Fruit fly (Drosophila melanogaster) whole organism, embryonic: ENCODE data around the gene Sry-alpha.

ENCODE experiments used
- Adf1 ChIP-seq: fragments of 200-800 bp; sonication (Bioruptor generic); IDR thresholded peaks from 2 replicates; pipeline ENCODE4 v1.3.6; 2022; ENCODE audit warnings: missing biosample characterization, missing genetic modification characterization
- CG12104 ChIP-seq: fragments of 200-800 bp; sonication (Bioruptor generic); optimal IDR thresholded peaks from 3 replicates; lab custom pipeline; 2016; ENCODE audit warnings: missing biosample characterization, missing genetic modification characterization
- CG15601 ChIP-seq: fragments of 200-800 bp; sonication (Bioruptor generic); optimal IDR thresholded peaks from 3 replicates; lab custom pipeline; 2019; ENCODE audit warnings: missing biosample characterization, mild to moderate bottlenecking, missing genetic modification characterization, moderate library complexity
- CG1602 ChIP-seq: fragments of 200-800 bp; sonication (Bioruptor generic); optimal IDR thresholded peaks from 3 replicates; lab custom pipeline; 2016; ENCODE audit warnings: missing biosample characterization, missing genetic modification characterization
- CG16813 ChIP-seq: fragments of 200-800 bp; sonication (Bioruptor generic); IDR thresholded peaks from 3 replicates; pipeline ENCODE4 v1.3.6; 2022; ENCODE audit warnings: missing biosample characterization, missing genetic modification characterization; ENCODE audit not compliant: partially characterized antibody
- CG17568 ChIP-seq: fragments of 200-800 bp; sonication (Bioruptor generic); optimal IDR thresholded peaks from 2 replicates; lab custom pipeline; 2018; ENCODE audit warnings: missing biosample characterization, mild to moderate bottlenecking, missing genetic modification characterization, moderate library complexity
- CG18599 ChIP-seq: fragments of 200-800 bp; sonication (Bioruptor generic); optimal IDR thresholded peaks from 3 replicates; lab custom pipeline; 2017; ENCODE audit warnings: missing biosample characterization, missing genetic modification characterization, mild to moderate bottlenecking, moderate library complexity, missing genetic modification reagents
- CG2120 ChIP-seq: fragments of 200-800 bp; sonication (Bioruptor generic); optimal IDR thresholded peaks from 3 replicates; lab custom pipeline; 2016; ENCODE audit warnings: missing biosample characterization, missing genetic modification characterization
- CG33213 ChIP-seq: fragments of 200-800 bp; sonication (Bioruptor generic); optimal IDR thresholded peaks from 3 replicates; lab custom pipeline; 2016; ENCODE audit warnings: missing biosample characterization, missing genetic modification characterization
- CG34224 ChIP-seq: fragments of 200-800 bp; sonication (Bioruptor generic); IDR thresholded peaks from 3 replicates; pipeline ENCODE4 v1.3.6; 2022; ENCODE audit warnings: missing biosample characterization, missing genetic modification characterization; ENCODE audit not compliant: partially characterized antibody
- CG4404 ChIP-seq: fragments of 200-800 bp; sonication (Bioruptor generic); IDR thresholded peaks from 2 replicates; pipeline ENCODE4 v1.3.6; 2022; ENCODE audit warnings: missing biosample characterization, missing genetic modification characterization
- CG7357 ChIP-seq: fragments of 200-800 bp; sonication (Bioruptor generic); IDR thresholded peaks from 3 replicates; pipeline ENCODE4 v1.3.6; 2022; ENCODE audit warnings: missing biosample characterization, missing genetic modification characterization
- CG7786 ChIP-seq: fragments of 200-800 bp; sonication (Bioruptor generic); optimal IDR thresholded peaks from 2 replicates; lab custom pipeline; 2016; ENCODE audit warnings: missing biosample characterization, missing genetic modification characterization
- CG9215 ChIP-seq: fragments of 200-800 bp; sonication (Bioruptor generic); IDR thresholded peaks from 2 replicates; pipeline ENCODE4 v1.3.6; 2022; ENCODE audit warnings: missing biosample characterization, missing genetic modification characterization
- CG9437 ChIP-seq: fragments of 200-800 bp; sonication (Bioruptor generic); optimal IDR thresholded peaks from 2 replicates; lab custom pipeline; 2018; ENCODE audit warnings: missing biosample characterization, mild to moderate bottlenecking, missing genetic modification characterization
- Dbx ChIP-seq: fragments of 200-800 bp; sonication (Bioruptor generic); IDR thresholded peaks from 3 replicates; pipeline ENCODE4 v1.3.6; 2022; ENCODE audit warnings: missing biosample characterization, missing genetic modification characterization
- E2f2 ChIP-seq: fragments of 200-800 bp; sonication (Bioruptor generic); IDR thresholded peaks from 2 replicates; pipeline ENCODE4 v1.3.6; 2022; ENCODE audit warnings: missing biosample characterization, missing genetic modification characterization
- ERR ChIP-seq: fragments of 200-800 bp; sonication (Bioruptor generic); optimal IDR thresholded peaks from 2 replicates; lab custom pipeline; 2016; ENCODE audit warnings: missing biosample characterization, missing genetic modification characterization
- HmgZ ChIP-seq: fragments of 200-800 bp; sonication (Bioruptor generic); optimal IDR thresholded peaks from 2 replicates; lab custom pipeline; 2018; ENCODE audit warnings: missing biosample characterization, mild to moderate bottlenecking, missing genetic modification characterization
- Lpt ChIP-seq: fragments of >200 bp; optimal IDR thresholded peaks from 2 replicates; lab custom pipeline; 2018; ENCODE audit warnings: missing biosample characterization, missing genetic modification characterization
- MESR4 ChIP-seq: fragments of 200-800 bp; sonication (Bioruptor generic); optimal IDR thresholded peaks from 2 replicates; lab custom pipeline; 2018; ENCODE audit warnings: missing biosample characterization, mild to moderate bottlenecking, missing genetic modification characterization, moderate library complexity
- Mad ChIP-seq: fragments of 200-800 bp; sonication (Bioruptor generic); optimal IDR thresholded peaks from 2 replicates; lab custom pipeline; 2016; ENCODE audit warnings: missing biosample characterization, missing genetic modification characterization
- Mrtf ChIP-seq: fragments of 200-800 bp; sonication (Bioruptor generic); IDR thresholded peaks from 3 replicates; pipeline ENCODE4 v1.3.6; 2022; ENCODE audit warnings: missing biosample characterization, missing genetic modification characterization
- NC2α ChIP-seq: fragments of 200-800 bp; sonication (Bioruptor generic); optimal IDR thresholded peaks from 2 replicates; lab custom pipeline; 2016; ENCODE audit warnings: missing biosample characterization, missing genetic modification characterization
- Nf-YA ChIP-seq: fragments of 200-800 bp; sonication (Bioruptor generic); IDR thresholded peaks from 2 replicates; pipeline ENCODE4 v1.3.6; 2022; ENCODE audit warnings: missing biosample characterization, missing genetic modification characterization
- Nf-YB ChIP-seq: fragments of 200-800 bp; sonication (Bioruptor generic); optimal IDR thresholded peaks from 3 replicates; lab custom pipeline; 2019; ENCODE audit warnings: missing biosample characterization, mild to moderate bottlenecking, missing genetic modification characterization, moderate library complexity
- Side ChIP-seq: fragments of 200-800 bp; sonication (Bioruptor generic); optimal IDR thresholded peaks from 2 replicates; lab custom pipeline; 2016; ENCODE audit warnings: missing biosample characterization, missing genetic modification characterization
- Sry-δ ChIP-seq: fragments of 200-800 bp; sonication (Bioruptor generic); optimal IDR thresholded peaks from 2 replicates; lab custom pipeline; 2016; ENCODE audit warnings: missing biosample characterization, missing genetic modification characterization
- Ssrp ChIP-seq: fragments of 200-800 bp; sonication (Bioruptor generic); optimal IDR thresholded peaks from 2 replicates; lab custom pipeline; 2018; ENCODE audit warnings: missing biosample characterization, mild to moderate bottlenecking, missing genetic modification characterization, moderate library complexity
- bowl ChIP-seq: fragments of 200-800 bp; sonication (Bioruptor generic); IDR thresholded peaks from 2 replicates; pipeline ENCODE4 v1.3.6; 2022; ENCODE audit warnings: missing biosample characterization, missing genetic modification characterization
- corto ChIP-seq: fragments of 200-800 bp; sonication (Bioruptor generic); optimal IDR thresholded peaks from 2 replicates; lab custom pipeline; 2016; ENCODE audit warnings: missing biosample characterization, mild to moderate bottlenecking, missing genetic modification characterization, moderate library complexity
- crp ChIP-seq, 2 experiments: fragments of 200-800 bp; sonication (Bioruptor generic); optimal IDR thresholded peaks; 2 replicates in 1 of 2; 3 replicates in 1 of 2; lab custom pipeline; 2017; ENCODE audit warnings: missing biosample characterization in 2 of 2, missing genetic modification characterization in 2 of 2, mild to moderate bottlenecking in 1 of 2, moderate library complexity in 1 of 2
- dimm ChIP-seq: fragments of 200-800 bp; sonication (Bioruptor generic); IDR thresholded peaks from 2 replicates; pipeline ENCODE4 v1.3.6; 2022; ENCODE audit warnings: missing biosample characterization, missing genetic modification characterization
- dmrt11E ChIP-seq: fragments of 200-800 bp; sonication (Bioruptor generic); optimal IDR thresholded peaks from 3 replicates; lab custom pipeline; 2018; ENCODE audit warnings: missing biosample characterization, mild to moderate bottlenecking, missing genetic modification characterization, moderate library complexity
- exex ChIP-seq: fragments of 200-800 bp; sonication (Bioruptor generic); optimal IDR thresholded peaks from 4 replicates; lab custom pipeline; 2018; ENCODE audit warnings: missing biosample characterization, mild to moderate bottlenecking, missing genetic modification characterization, moderate library complexity
- eyg ChIP-seq: fragments of 200-800 bp; sonication (Bioruptor generic); optimal IDR thresholded peaks from 3 replicates; lab custom pipeline; 2016; ENCODE audit warnings: missing biosample characterization, missing genetic modification characterization
- fd64A ChIP-seq: fragments of 200-800 bp; sonication (Bioruptor generic); optimal IDR thresholded peaks from 3 replicates; lab custom pipeline; 2018; ENCODE audit warnings: missing biosample characterization, mild to moderate bottlenecking, missing genetic modification characterization
- gce ChIP-seq: fragments of 200-800 bp; sonication (Bioruptor generic); IDR thresholded peaks from 3 replicates; pipeline ENCODE4 v1.3.6; 2022; ENCODE audit warnings: missing biosample characterization, missing genetic modification characterization
- gcm2 ChIP-seq: fragments of 200-800 bp; sonication (Bioruptor generic); optimal IDR thresholded peaks from 2 replicates; lab custom pipeline; 2016; ENCODE audit warnings: missing biosample characterization, missing genetic modification characterization
- kah ChIP-seq: fragments of 200-800 bp; sonication (Bioruptor generic); optimal IDR thresholded peaks from 2 replicates; lab custom pipeline; 2018; ENCODE audit warnings: missing biosample characterization, mild to moderate bottlenecking, missing genetic modification characterization
- knrl ChIP-seq: fragments of 200-800 bp; sonication (Bioruptor generic); IDR thresholded peaks from 3 replicates; pipeline ENCODE4 v1.3.6; 2022; ENCODE audit warnings: missing biosample characterization, missing genetic modification characterization; ENCODE audit not compliant: partially characterized antibody
- lola ChIP-seq, 3 experiments: fragments of >200 bp in 2 of 3; fragments of 200-800 bp in 1 of 3; sonication (Bioruptor generic) in 1 of 3; optimal IDR thresholded peaks; 2 replicates each; lab custom pipeline; 2017 to 2019; ENCODE audit warnings: missing biosample characterization in 3 of 3, missing genetic modification characterization in 3 of 3, mild to moderate bottlenecking in 1 of 3, moderate library complexity in 1 of 3
- mld ChIP-seq: fragments of 200-800 bp; sonication (Bioruptor generic); IDR thresholded peaks from 3 replicates; pipeline ENCODE4 v1.3.6; 2022; ENCODE audit warnings: missing biosample characterization, missing genetic modification characterization; ENCODE audit not compliant: partially characterized antibody
- pros ChIP-seq: fragments of 200-800 bp; sonication (Bioruptor generic); optimal IDR thresholded peaks from 3 replicates; lab custom pipeline; 2019; ENCODE audit warnings: missing biosample characterization, mild to moderate bottlenecking, missing genetic modification characterization, moderate library complexity
- pzg ChIP-seq: fragments of 200-800 bp; sonication (Bioruptor generic); optimal IDR thresholded peaks from 3 replicates; lab custom pipeline; 2018; ENCODE audit warnings: missing biosample characterization, mild to moderate bottlenecking, missing genetic modification characterization, moderate library complexity
- run ChIP-seq: fragments of 200-800 bp; sonication (Bioruptor generic); optimal IDR thresholded peaks from 3 replicates; lab custom pipeline; 2018; ENCODE audit warnings: missing biosample characterization, mild to moderate bottlenecking, missing genetic modification characterization
- schlank ChIP-seq: fragments of 200-800 bp; sonication (Bioruptor generic); optimal IDR thresholded peaks from 2 replicates; lab custom pipeline; 2018; ENCODE audit warnings: missing biosample characterization, mild to moderate bottlenecking, missing genetic modification characterization
- so ChIP-seq: fragments of 200-800 bp; sonication (Bioruptor generic); IDR thresholded peaks from 3 replicates; pipeline ENCODE4 v1.3.6; 2022; ENCODE audit warnings: missing biosample characterization, missing genetic modification characterization
- tna ChIP-seq: fragments of 200-800 bp; sonication (Bioruptor generic); IDR thresholded peaks from 2 replicates; pipeline ENCODE4 v1.3.6; 2022; ENCODE audit warnings: missing biosample characterization, missing genetic modification characterization; ENCODE audit not compliant: partially characterized antibody

Gene Sry-alpha

DNA sequence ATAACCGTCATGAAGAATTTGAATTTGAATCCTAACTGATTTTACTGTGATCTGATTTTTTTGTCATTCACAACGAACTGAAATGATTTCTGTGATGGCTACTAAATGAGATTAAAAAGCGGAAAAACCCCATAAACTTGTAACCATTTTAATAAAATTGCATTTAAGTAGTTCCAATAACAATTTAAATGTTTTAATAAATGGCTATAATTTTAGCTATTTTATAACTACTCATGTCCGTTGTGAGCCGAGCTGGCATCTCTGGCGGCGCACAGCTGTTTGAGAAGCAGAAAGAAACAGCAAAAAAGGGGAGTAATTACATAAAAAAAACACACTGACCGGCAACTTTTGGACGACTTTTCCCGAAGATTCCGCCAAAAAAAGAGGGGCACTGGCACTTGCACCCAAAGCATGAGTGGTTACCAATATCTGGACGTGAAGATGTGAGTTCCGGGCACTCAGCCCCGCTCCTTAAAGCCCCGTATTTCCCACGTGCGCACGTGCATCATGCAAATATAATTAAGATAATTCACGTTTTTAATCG lies 17.1 kb downstream of the Sry-alpha start, which contains the start of the genes CG7950 and Rpp14a (continued):
- TF ChIP-seq bowl (GFP tag; lab: Robert Waterston, UW) (0 out of 2 replicates have a peak, but pooled peaks have one; percentile 37), lola (GFP tag; optimal IDR thresholded peaks at IDR 0.05; lab: Kevin White, UChicago) (peak in 1 of 3 experiments; percentile 67), CG7786 (GFP tag; lab: Kevin White, UChicago) (peak; percentile 77), gcm2 (peak; percentile 19), Ssrp (peak; percentile 74), Sry-δ (peak; percentile 57), Side (GFP tag; lab: Kevin White, UChicago) (peak; percentile 35), Mrtf (GFP tag; lab: Robert Waterston, UW) (peak; percentile 57), CG15601 (tag; lab: Kevin White, UChicago) (peak; percentile 69), kah (no peak), CG12104 (GFP tag; lab: Kevin White, UChicago) (no peak), so (peak; percentile 77; the same call in 2 of the 3 replicates), Mad (GFP tag; lab: Kevin White, UChicago) (peak; percentile 83), Nf-YA (GFP tag; lab: Robert Waterston, UW) (no peak), Adf1 (peak; percentile 30), CG17568 (GFP tag; lab: Kevin White, UChicago) (no peak), MESR4 (GFP tag; lab: Kevin White, UChicago) (peak; percentile 63), CG7357 (peak; percentile 62; the same call in 2 of the 3 replicates), NC2α (GFP tag; lab: Kevin White, UChicago) (no peak), ERR (GFP tag; lab: Kevin White, UChicago) (peak; percentile 62), CG2120 (GFP tag; lab: Kevin White, UChicago) (peak; percentile 94), CG4404 (GFP tag; lab: Robert Waterston, UW) (peak; percentile 72), Dbx (GFP tag; lab: Robert Waterston, UW) (peak; percentile 87), pros (GFP tag; lab: Kevin White, UChicago) (no peak), CG18599 (GFP tag; lab: Kevin White, UChicago) (peak; percentile 73), Lpt (GFP tag; lab: Kevin White, UChicago) (no peak), knrl (GFP tag; lab: Robert Waterston, UW) (no peak), CG9215 (peak; percentile 55), CG1602 (peak; percentile 84), run (peak; percentile 37), CG9437 (GFP tag; lab: Kevin White, UChicago) (peak; percentile 42), exex (tag; lab: Kevin White, UChicago) (peak; percentile 52), eyg (GFP tag; lab: Kevin White, UChicago) (peak; percentile 57), E2f2 (GFP tag; lab: Robert Waterston, UW) (peak; percentile 62), CG33213 (peak; percentile 69), gce (GFP tag; lab: Robert Waterston, UW) (no peak), dimm (peak; percentile 29; the same call in 1 of the 2 replicates), Nf-YB (GFP tag; lab: Kevin White, UChicago) (peak; percentile 59), corto (GFP tag; lab: Kevin White, UChicago) (peak; percentile 14), dmrt11E (tag; lab: Kevin White, UChicago) (peak; percentile 78), pzg (GFP tag; lab: Kevin White, UChicago) (peak; percentile 58), schlank (tag; lab: Kevin White, UChicago) (peak; percentile 58), tna (GFP tag; lab: Robert Waterston, UW) (no peak), fd64A (GFP tag; lab: Kevin White, UChicago) (no peak), mld (GFP tag; lab: Robert Waterston, UW) (no peak), HmgZ (tag; lab: Kevin White, UChicago) (peak; percentile 89), CG16813 (GFP tag; lab: Robert Waterston, UW) (no peak), crp (GFP tag; optimal IDR thresholded peaks at IDR 0.05; lab: Kevin White, UChicago) (peak; percentile 71 to 93), CG34224 (0 out of 3 replicates have a peak, but pooled peaks have one; percentile 27)
